Fruit fly (Drosophila melanogaster) whole organism, embryonic: Measurements from ENCODE around the gene CG11458.

Source experiments
- Antp ChIP-seq: fragments of 200-800 bp; sonication (Bioruptor generic); optimal IDR thresholded peaks from 3 replicates; lab custom pipeline; 2016; ENCODE audit warnings: missing biosample characterization, missing genetic modification characterization
- Asciz ChIP-seq: fragments of 200-800 bp; sonication (Bioruptor generic); optimal IDR thresholded peaks from 2 replicates; lab custom pipeline; 2017; ENCODE audit warnings: missing biosample characterization, mild to moderate bottlenecking, missing genetic modification characterization, missing genetic modification reagents
- Atf6 ChIP-seq: fragments of 200-800 bp; sonication (Bioruptor generic); IDR thresholded peaks from 2 replicates; pipeline ENCODE4 v1.3.6; 2022; ENCODE audit warnings: missing biosample characterization, missing genetic modification characterization
- Awh ChIP-seq: fragments of 200-800 bp; sonication (Bioruptor generic); IDR thresholded peaks from 2 replicates; pipeline ENCODE4, ENCODE4 v1.3.6; 2022; ENCODE audit warnings: missing biosample characterization, missing genetic modification characterization
- B-H2 ChIP-seq: fragments of 200-800 bp; sonication (Bioruptor generic); optimal IDR thresholded peaks from 2 replicates; lab custom pipeline; 2018; ENCODE audit warnings: missing biosample characterization, mild to moderate bottlenecking, missing genetic modification characterization
- CG10209 ChIP-seq: fragments of 200-800 bp; sonication (Bioruptor generic); optimal IDR thresholded peaks from 3 replicates; lab custom pipeline; 2017; ENCODE audit warnings: missing biosample characterization, mild to moderate bottlenecking, missing genetic modification characterization, missing genetic modification reagents
- CG10959 ChIP-seq: fragments of 200-800 bp; sonication (Bioruptor generic); IDR thresholded peaks from 2 replicates; pipeline ENCODE4 v1.3.6; 2022; ENCODE audit warnings: missing biosample characterization, missing genetic modification characterization
- CG12219 ChIP-seq: fragments of 200-800 bp; sonication (Bioruptor generic); optimal IDR thresholded peaks from 3 replicates; lab custom pipeline; 2018; ENCODE audit warnings: missing biosample characterization, mild to moderate bottlenecking, missing genetic modification characterization
- CG12391 ChIP-seq: fragments of 200-800 bp; sonication (Bioruptor generic); optimal IDR thresholded peaks from 3 replicates; lab custom pipeline; 2018; ENCODE audit warnings: missing biosample characterization, mild to moderate bottlenecking, missing genetic modification characterization, moderate library complexity
- CG13287 ChIP-seq: fragments of 200-800 bp; sonication (Bioruptor generic); IDR thresholded peaks from 2 replicates; pipeline ENCODE4 v1.3.6; 2022; ENCODE audit warnings: missing biosample characterization, missing genetic modification characterization; ENCODE audit not compliant: partially characterized antibody
- CG14860 ChIP-seq: fragments of 200-800 bp; sonication (Bioruptor generic); IDR thresholded peaks from 3 replicates; pipeline ENCODE4 v1.3.6; 2022; ENCODE audit warnings: missing biosample characterization, missing genetic modification characterization; ENCODE audit not compliant: partially characterized antibody
- CG15514 ChIP-seq: fragments of 200-800 bp; sonication (Bioruptor generic); optimal IDR thresholded peaks from 3 replicates; lab custom pipeline; 2017; ENCODE audit warnings: missing biosample characterization, missing genetic modification characterization, mild to moderate bottlenecking, moderate library complexity, missing genetic modification reagents
- CG18262 ChIP-seq: fragments of 200-800 bp; optimal IDR thresholded peaks from 3 replicates; lab custom pipeline; 2019; ENCODE audit warnings: missing biosample characterization, mild to moderate bottlenecking, missing genetic modification characterization, moderate library complexity
- CG2199 ChIP-seq: fragments of 200-800 bp; sonication (Bioruptor generic); IDR thresholded peaks from 3 replicates; pipeline ENCODE4 v1.3.6; 2022; ENCODE audit warnings: missing biosample characterization, missing genetic modification characterization
- CG2678 ChIP-seq: fragments of 200-800 bp; sonication (Bioruptor generic); optimal IDR thresholded peaks from 3 replicates; lab custom pipeline; 2019; ENCODE audit warnings: missing biosample characterization, mild to moderate bottlenecking, missing genetic modification characterization, moderate library complexity
- CG31224 ChIP-seq: fragments of 200-800 bp; sonication (Bioruptor generic); IDR thresholded peaks from 2 replicates; pipeline ENCODE4 v1.3.6; 2022; ENCODE audit warnings: missing biosample characterization, missing genetic modification characterization
- CG3281 ChIP-seq: fragments of 200-800 bp; sonication (Bioruptor generic); optimal IDR thresholded peaks from 3 replicates; lab custom pipeline; 2017; ENCODE audit warnings: missing biosample characterization, mild to moderate bottlenecking, missing genetic modification characterization
- CG3407 ChIP-seq: fragments of 200-800 bp; sonication (Bioruptor generic); optimal IDR thresholded peaks from 2 replicates; lab custom pipeline; 2018; ENCODE audit warnings: missing biosample characterization, mild to moderate bottlenecking, missing genetic modification characterization
- CG6254 ChIP-seq: fragments of 200-800 bp; sonication (Bioruptor generic); optimal IDR thresholded peaks from 3 replicates; lab custom pipeline; 2017; ENCODE audit warnings: mild to moderate bottlenecking, missing biosample characterization, missing genetic modification reagents, missing genetic modification characterization
- CG6765 ChIP-seq: fragments of 200-800 bp; sonication (Bioruptor generic); optimal IDR thresholded peaks from 3 replicates; lab custom pipeline; 2017; ENCODE audit warnings: missing biosample characterization, mild to moderate bottlenecking, missing genetic modification characterization
- Chrac-16 ChIP-seq: fragments of 200-800 bp; sonication (Bioruptor generic); optimal IDR thresholded peaks from 3 replicates; lab custom pipeline; 2016; ENCODE audit warnings: missing biosample characterization, missing genetic modification characterization
- Dek ChIP-seq: fragments of 200-800 bp; sonication (Bioruptor generic); optimal IDR thresholded peaks from 3 replicates; lab custom pipeline; 2019; ENCODE audit warnings: missing biosample characterization, mild to moderate bottlenecking, missing genetic modification characterization, moderate library complexity
- Doc2 ChIP-seq: fragments of 200-800 bp; sonication (Bioruptor generic); IDR thresholded peaks from 2 replicates; pipeline ENCODE4 v1.3.6; 2022; ENCODE audit warnings: missing biosample characterization, missing genetic modification characterization
- Fer2 ChIP-seq: fragments of 200-800 bp; sonication (Bioruptor generic); optimal IDR thresholded peaks from 2 replicates; lab custom pipeline; 2018; ENCODE audit warnings: missing biosample characterization, mild to moderate bottlenecking, missing genetic modification characterization, moderate library complexity
- Gug ChIP-seq: fragments of 200-800 bp; sonication (Bioruptor generic); IDR thresholded peaks from 4 replicates; pipeline ENCODE4 v1.3.6; 2022; ENCODE audit warnings: missing biosample characterization, missing genetic modification characterization
- Hand ChIP-seq: fragments of 200-800 bp; sonication (Bioruptor generic); optimal IDR thresholded peaks from 2 replicates; lab custom pipeline; 2017; ENCODE audit warnings: mild to moderate bottlenecking, missing biosample characterization, missing genetic modification reagents, missing genetic modification characterization
- Hmr ChIP-seq: fragments of 200-800 bp; sonication (Bioruptor generic); optimal IDR thresholded peaks from 3 replicates; lab custom pipeline; 2017; ENCODE audit warnings: mild to moderate bottlenecking, missing biosample characterization, missing genetic modification reagents, missing genetic modification characterization
- Hmx ChIP-seq: fragments of 200-800 bp; sonication (Bioruptor generic); optimal IDR thresholded peaks from 2 replicates; lab custom pipeline; 2016; ENCODE audit warnings: missing biosample characterization, missing genetic modification characterization
- Hr78 ChIP-seq, 2 experiments: fragments of 200-800 bp in 1 of 2; fragments of >200 bp in 1 of 2; sonication (Bioruptor generic) in 1 of 2; optimal IDR thresholded peaks; 2 replicates each; lab custom pipeline; 2017 to 2019; ENCODE audit warnings: missing biosample characterization in 2 of 2, missing genetic modification characterization in 2 of 2, mild to moderate bottlenecking in 1 of 2, moderate library complexity in 1 of 2
- MBD-R2 ChIP-seq: fragments of 200-800 bp; sonication (Bioruptor generic); IDR thresholded peaks from 2 replicates; pipeline ENCODE4 v1.3.6; 2022; ENCODE audit warnings: missing biosample characterization, missing genetic modification characterization
- Myb ChIP-seq: fragments of 200-800 bp; sonication (Bioruptor generic); optimal IDR thresholded peaks from 2 replicates; lab custom pipeline; 2016; ENCODE audit warnings: missing biosample characterization, missing genetic modification characterization
- Optix ChIP-seq: fragments of 200-800 bp; sonication (Bioruptor generic); IDR thresholded peaks from 3 replicates; pipeline ENCODE4 v1.3.6; 2022; ENCODE audit warnings: missing biosample characterization, missing genetic modification characterization
- Sry-β ChIP-seq: fragments of 200-800 bp; sonication (Bioruptor generic); optimal IDR thresholded peaks from 2 replicates; lab custom pipeline; 2018; ENCODE audit warnings: missing biosample characterization, mild to moderate bottlenecking, missing genetic modification characterization, moderate library complexity
- Ssrp ChIP-seq: fragments of 200-800 bp; sonication (Bioruptor generic); optimal IDR thresholded peaks from 2 replicates; lab custom pipeline; 2018; ENCODE audit warnings: missing biosample characterization, mild to moderate bottlenecking, missing genetic modification characterization, moderate library complexity
- bigmax ChIP-seq: fragments of 200-800 bp; sonication (Bioruptor generic); optimal IDR thresholded peaks from 2 replicates; lab custom pipeline; 2018; ENCODE audit warnings: missing biosample characterization, mild to moderate bottlenecking, missing genetic modification characterization
- cato ChIP-seq: fragments of 200-800 bp; sonication (Bioruptor generic); optimal IDR thresholded peaks from 2 replicates; lab custom pipeline; 2016; ENCODE audit warnings: missing biosample characterization, missing genetic modification characterization, borderline replicate concordance
- en ChIP-seq: fragments of 200-800 bp; sonication (Bioruptor generic); optimal IDR thresholded peaks from 2 replicates; lab custom pipeline; 2016; ENCODE audit warnings: missing biosample characterization, missing genetic modification characterization
- gce ChIP-seq: fragments of 200-800 bp; sonication (Bioruptor generic); IDR thresholded peaks from 3 replicates; pipeline ENCODE4 v1.3.6; 2022; ENCODE audit warnings: missing biosample characterization, missing genetic modification characterization
- gem ChIP-seq: fragments of 200-800 bp; sonication (Bioruptor generic); optimal IDR thresholded peaks from 2 replicates; lab custom pipeline; 2019; ENCODE audit warnings: missing biosample characterization, mild to moderate bottlenecking, missing genetic modification characterization, moderate library complexity
- gfzf ChIP-seq: fragments of 200-800 bp; sonication (Bioruptor generic); optimal IDR thresholded peaks from 2 replicates; lab custom pipeline; 2016; ENCODE audit warnings: missing biosample characterization, mild to moderate bottlenecking, missing genetic modification characterization, moderate library complexity
- her ChIP-seq: fragments of 200-800 bp; sonication (Bioruptor generic); optimal IDR thresholded peaks from 2 replicates; lab custom pipeline; 2016; ENCODE audit warnings: missing biosample characterization, missing genetic modification characterization
- lov ChIP-seq, 2 experiments: fragments of 200-800 bp in 1 of 2; fragments of >200 bp in 1 of 2; sonication (Bioruptor generic) in 1 of 2; IDR thresholded peaks in 1 of 2; optimal IDR thresholded peaks in 1 of 2; 2 replicates in 1 of 2; 3 replicates in 1 of 2; pipeline versions ENCODE4 v1.3.6 to Lab custom; 2017 to 2022; ENCODE audit warnings: missing biosample characterization in 1 of 2, missing genetic modification characterization in 1 of 2
- nau ChIP-seq: fragments of 200-800 bp; sonication (Bioruptor generic); optimal IDR thresholded peaks from 3 replicates; lab custom pipeline; 2017; ENCODE audit warnings: missing biosample characterization, mild to moderate bottlenecking, missing genetic modification characterization, missing genetic modification reagents
- pnt ChIP-seq: fragments of 200-800 bp; sonication (Bioruptor generic); optimal IDR thresholded peaks from 3 replicates; lab custom pipeline; 2016; ENCODE audit warnings: missing biosample characterization, missing genetic modification characterization
- sisA ChIP-seq: fragments of 200-800 bp; sonication (Bioruptor generic); IDR thresholded peaks from 2 replicates; pipeline ENCODE4 v1.3.6; 2022; ENCODE audit warnings: missing biosample characterization, missing genetic modification characterization
- wek ChIP-seq: fragments of 200-800 bp; sonication (Bioruptor generic); optimal IDR thresholded peaks from 3 replicates; lab custom pipeline; 2018; ENCODE audit warnings: missing biosample characterization, mild to moderate bottlenecking, missing genetic modification characterization, moderate library complexity
- zen2 ChIP-seq: fragments of 200-800 bp; sonication (Bioruptor generic); IDR thresholded peaks from 3 replicates; pipeline ENCODE4 v1.3.6; 2022; ENCODE audit warnings: missing biosample characterization, missing genetic modification characterization; ENCODE audit not compliant: partially characterized antibody
- zfh1 ChIP-seq: fragments of 200-800 bp; sonication (Bioruptor generic); IDR thresholded peaks from 3 replicates; pipeline ENCODE4 v1.3.6; 2022; ENCODE audit warnings: missing biosample characterization, missing genetic modification characterization

Gene CG11458

dm6 chr3L:20923030-20923591, 17.5 kb downstream of the CG11458 start (continued):
- peak; percentile 70 for TF ChIP-seq CG10959 (GFP tag; lab: Robert Waterston, UW)
- peak; percentile 42 for TF ChIP-seq CG3407
- peak; percentile 14 for TF ChIP-seq cato (GFP tag; lab: Kevin White, UChicago)
- TF ChIP-seq sisA (GFP tag; lab: Robert Waterston, UW): no peak
- TF ChIP-seq Dek: no peak
- TF ChIP-seq Hr78 (GFP tag; optimal IDR thresholded peaks at IDR 0.05; lab: Kevin White, UChicago): no peak
- TF ChIP-seq CG13287 (GFP tag; lab: Robert Waterston, UW): no peak
- peak; percentile 79; the same call in 2 of the 3 replicates for TF ChIP-seq zfh1 (GFP tag; lab: Robert Waterston, UW)
- peak; percentile 72 for TF ChIP-seq gem (tag; lab: Kevin White, UChicago)
- TF ChIP-seq CG18262 (tag; lab: Kevin White, UChicago): peak; percentile 67
- TF ChIP-seq Hmx (GFP tag; lab: Kevin White, UChicago): no peak
- no peak for TF ChIP-seq CG15514
- TF ChIP-seq Awh (GFP tag; lab: Robert Waterston, UW): 0 out of 2 replicates have a peak, but pooled peaks have one; percentile 26
- TF ChIP-seq Hmr (GFP tag; lab: Kevin White, UChicago): no peak
- TF ChIP-seq Ssrp (tag; lab: Kevin White, UChicago): peak; percentile 67
- peak; percentile 41 for TF ChIP-seq Asciz (GFP tag; lab: Kevin White, UChicago)
- TF ChIP-seq gfzf (GFP tag; lab: Kevin White, UChicago): no peak
- peak; percentile 2 for TF ChIP-seq Antp (GFP tag; lab: Kevin White, UChicago)
- TF ChIP-seq CG6765 (GFP tag; lab: Kevin White, UChicago): no peak
- TF ChIP-seq bigmax (GFP tag; lab: Kevin White, UChicago): no peak
- TF ChIP-seq Hand (GFP tag; lab: Kevin White, UChicago): no peak
- TF ChIP-seq zen2 (GFP tag; lab: Robert Waterston, UW): no peak
- TF ChIP-seq nau (GFP tag; lab: Kevin White, UChicago): no peak
- TF ChIP-seq Atf6 (GFP tag; lab: Robert Waterston, UW): no peak
- no peak for TF ChIP-seq MBD-R2 (GFP tag; lab: Robert Waterston, UW)
- TF ChIP-seq Fer2: no peak
- peak; percentile 5 for TF ChIP-seq en (GFP tag; lab: Kevin White, UChicago)
- peak; percentile 55 for TF ChIP-seq CG10209
- TF ChIP-seq CG12391: peak; percentile 61
- TF ChIP-seq pnt (GFP tag; lab: Kevin White, UChicago): peak; percentile 12
- no peak for TF ChIP-seq Sry-β
- TF ChIP-seq Doc2 (GFP tag; lab: Robert Waterston, UW): no peak
- no peak for TF ChIP-seq lov (optimal IDR thresholded peaks at IDR 0.05; lab: Kevin White, UChicago)
- TF ChIP-seq lov (GFP tag; IDR thresholded peaks at IDR 0.05; lab: Robert Waterston, UW): no peak
- no peak for TF ChIP-seq wek (GFP tag; lab: Kevin White, UChicago)
- TF ChIP-seq Optix (GFP tag; lab: Robert Waterston, UW): 0 out of 3 replicates have a peak, but pooled peaks have one; percentile 49
- no peak for TF ChIP-seq CG3281
- peak; percentile 5 for TF ChIP-seq Myb (GFP tag; lab: Kevin White, UChicago)
- TF ChIP-seq CG2678 (tag; lab: Kevin White, UChicago): peak; percentile 45
- peak; percentile 61 for TF ChIP-seq Chrac-16 (GFP tag; lab: Kevin White, UChicago)
- TF ChIP-seq CG2199 (GFP tag; lab: Robert Waterston, UW): 0 out of 3 replicates have a peak, but pooled peaks have one; percentile 62
- TF ChIP-seq gce (GFP tag; lab: Robert Waterston, UW): no peak
- no peak for TF ChIP-seq her
- no peak for TF ChIP-seq CG31224 (GFP tag; lab: Robert Waterston, UW)
- TF ChIP-seq CG12219 (GFP tag; lab: Kevin White, UChicago): peak; percentile 16
- TF ChIP-seq Gug: 0 out of 4 replicates have a peak, but pooled peaks have one; percentile 25
- TF ChIP-seq CG6254 (GFP tag; lab: Kevin White, UChicago): peak; percentile 14
- no peak for TF ChIP-seq CG14860 (GFP tag; lab: Robert Waterston, UW)
- no peak for TF ChIP-seq B-H2 (GFP tag; lab: Kevin White, UChicago)
